Worm (Caenorhabditis elegans) whole organism, L4/young adult: ENCODE data around the gene syd-1.

Source experiments
- W03F9.2 ChIP-seq: fragments of 150-350 bp; optimal IDR thresholded peaks from 2 replicates; lab custom pipeline; 2014; ENCODE audit warnings: missing biosample characterization, missing genetic modification characterization
- dao-5 ChIP-seq: sonication (generic microtip); optimal IDR thresholded peaks from 2 replicates; lab custom pipeline; 2016; ENCODE audit warnings: missing genotype, missing genetic modification characterization, moderate library complexity, missing compliant biosample characterization
- him-1 ChIP-seq: sonication (generic microtip); optimal IDR thresholded peaks from 2 replicates; lab custom pipeline; 2016; ENCODE audit warnings: missing genotype, missing genetic modification reagents, missing genetic modification characterization, missing compliant biosample characterization

ce11 chrII:7558864-7559263 lies 35.8 kb downstream of the syd-1 start:
- TF ChIP-seq him-1 (no peak), dao-5 (tag; lab: Kevin White, UChicago) (no peak), W03F9.2 (tag; lab: Kevin White, UChicago) (no peak)
